Worm (Caenorhabditis elegans): ENCODE measurements around the gene F12E12.1.

- TF ChIP-seq ZK546.5 (tag; optimal IDR thresholded peaks at IDR 0.05) (no peak), nhr-28 (tag; optimal IDR thresholded peaks at IDR 0.05) (no peak), zfp-3 (GFP tag; conservative IDR thresholded peaks at IDR 0.05) (no peak), daf-8 (GFP tag; IDR thresholded peaks at IDR 0.05) (no peak), unc-62 (GFP tag; optimal IDR thresholded peaks at IDR 0.05 in 1 of 2) (no peak), unc-62 (tag; optimal IDR thresholded peaks at IDR 0.05) (no peak)
Measured at ce11 chrII:3721016-3721415, 20.7 kb upstream of the F12E12.1 start, which contains the start of gene C46E10.3.

Measured in whole organism, L4 larva.